Fruit fly (Drosophila melanogaster): ENCODE data around the gene p38a.
A peak's percentile ranks its signal among the peaks of the same experiment; 100 is the strongest.

Gene p38a

DNA sequence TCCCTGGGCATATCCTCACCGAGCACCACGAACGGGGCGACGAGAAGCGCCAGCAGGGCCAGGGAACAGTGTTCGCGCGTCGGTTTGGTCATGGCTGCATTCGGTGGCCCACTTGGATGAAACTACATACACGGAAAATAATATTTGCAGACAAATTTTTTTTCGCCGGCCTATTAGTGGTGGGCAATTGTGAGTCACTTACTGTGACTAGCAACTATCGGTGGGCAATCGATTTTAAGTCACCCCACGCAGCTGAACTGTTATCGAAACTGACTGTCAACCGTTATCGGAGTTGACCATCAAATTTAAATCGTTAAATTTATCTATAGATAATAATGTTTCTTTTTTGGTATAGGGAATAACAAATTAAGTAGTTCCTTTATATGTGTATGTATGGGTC lies 17.2 kb upstream of the p38a start, which contains the start of gene CG5510 (continued):
- TF ChIP-seq NC2β (GFP tag; optimal IDR thresholded peaks at IDR 0.05) (peak; percentile 32), jumu (GFP tag; optimal IDR thresholded peaks at IDR 0.05) (peak; percentile 51), CG17359 (tag; optimal IDR thresholded peaks at IDR 0.05) (peak; percentile 43), D19B (GFP tag; optimal IDR thresholded peaks at IDR 0.05) (no peak), ind (GFP tag; optimal IDR thresholded peaks at IDR 0.05) (peak; percentile 27), Nf-YC (tag; optimal IDR thresholded peaks at IDR 0.05) (peak; percentile 61), Atf-2 (GFP tag; optimal IDR thresholded peaks at IDR 0.05) (no peak), repo (GFP tag; optimal IDR thresholded peaks at IDR 0.05) (peak; percentile 18), fd3F (GFP tag; optimal IDR thresholded peaks at IDR 0.05) (peak; percentile 1), Hr3 (GFP tag; optimal IDR thresholded peaks at IDR 0.05) (peak; percentile 47), nmo (GFP tag; optimal IDR thresholded peaks at IDR 0.05) (peak; percentile 76), Deaf1 (tag; optimal IDR thresholded peaks at IDR 0.05) (no peak), bbx (GFP tag; IDR thresholded peaks at IDR 0.05; ENCODE audit: partially characterized antibody) (peak; percentile 98), Dref (GFP tag; IDR thresholded peaks at IDR 0.05) (peak; percentile 100), odd (GFP tag; optimal IDR thresholded peaks at IDR 0.05) (no peak), pnt (GFP tag; optimal IDR thresholded peaks at IDR 0.05) (peak; percentile 7), CG3407 (GFP tag; optimal IDR thresholded peaks at IDR 0.05) (no peak), CG17612 (GFP tag; IDR thresholded peaks at IDR 0.05) (no peak), amos (GFP tag; IDR thresholded peaks at IDR 0.05; ENCODE audit: partially characterized antibody) (peak; percentile 98), CG11723 (GFP tag; optimal IDR thresholded peaks at IDR 0.05) (no peak), rib (GFP tag; IDR thresholded peaks at IDR 0.05) (peak; percentile 33; the same call in 1 of the 2 replicates), ci (GFP tag; IDR thresholded peaks at IDR 0.05) (peak; percentile 71; the same call in 2 of the 3 replicates), HmgZ (tag; optimal IDR thresholded peaks at IDR 0.05) (peak; percentile 86), CG1233 (GFP tag; optimal IDR thresholded peaks at IDR 0.05) (no peak), esg (GFP tag; conservative IDR thresholded peaks at IDR 0.05) (no peak), CG8359 (GFP tag; optimal IDR thresholded peaks at IDR 0.05; ENCODE audit: borderline replicate concordance) (no peak), CG31224 (GFP tag; IDR thresholded peaks at IDR 0.05) (peak; percentile 26; the same call in 1 of the 2 replicates), tx (GFP tag; optimal IDR thresholded peaks at IDR 0.05) (peak; percentile 48), Sin3A (optimal IDR thresholded peaks at IDR 0.05) (peak; percentile 61), chinmo (GFP tag; IDR thresholded peaks at IDR 0.05; ENCODE audit: partially characterized antibody) (peak; percentile 98), CG3281 (GFP tag; optimal IDR thresholded peaks at IDR 0.05) (no peak), sd (tag; optimal IDR thresholded peaks at IDR 0.05) (peak; percentile 32), ken (GFP tag; IDR thresholded peaks at IDR 0.05) (peak; percentile 79; the same call in 2 of the 3 replicates), CG4328 (GFP tag; optimal IDR thresholded peaks at IDR 0.05) (no peak), exex (tag; optimal IDR thresholded peaks at IDR 0.05) (no peak), CG12219 (GFP tag; optimal IDR thresholded peaks at IDR 0.05) (no peak), eve (GFP tag; optimal IDR thresholded peaks at IDR 0.05) (no peak), prd (optimal IDR thresholded peaks at IDR 0.05) (no peak), prd (GFP tag; IDR thresholded peaks at IDR 0.05) (peak; percentile 33; the same call in 2 of the 3 replicates), CG15011 (GFP tag; optimal IDR thresholded peaks at IDR 0.05) (no peak), CG7987 (GFP tag; optimal IDR thresholded peaks at IDR 0.05) (peak; percentile 48), Hr39 (optimal IDR thresholded peaks at IDR 0.05) (no peak), ap (GFP tag; IDR thresholded peaks at IDR 0.05) (peak; percentile 28; the same call in 1 of the 2 replicates), Rfx (GFP tag; IDR thresholded peaks at IDR 0.05) (peak; percentile 81), croc (GFP tag; conservative IDR thresholded peaks at IDR 0.05) (no peak), Bdp1 (GFP tag; optimal IDR thresholded peaks at IDR 0.05) (peak; percentile 12), CG5180 (GFP tag; optimal IDR thresholded peaks at IDR 0.05) (no peak), CG6813 (GFP tag; optimal IDR thresholded peaks at IDR 0.05) (peak; percentile 22), hkb (optimal IDR thresholded peaks at IDR 0.05) (no peak), hkb (GFP tag; IDR thresholded peaks at IDR 0.05) (no peak), Ssrp (tag; optimal IDR thresholded peaks at IDR 0.05) (no peak), Doc3 (GFP tag; IDR thresholded peaks at IDR 0.05; ENCODE audit: partially characterized antibody) (peak; percentile 97)
